Worm (Caenorhabditis elegans): Measurements from ENCODE around the gene F14D2.5.

DNA sequence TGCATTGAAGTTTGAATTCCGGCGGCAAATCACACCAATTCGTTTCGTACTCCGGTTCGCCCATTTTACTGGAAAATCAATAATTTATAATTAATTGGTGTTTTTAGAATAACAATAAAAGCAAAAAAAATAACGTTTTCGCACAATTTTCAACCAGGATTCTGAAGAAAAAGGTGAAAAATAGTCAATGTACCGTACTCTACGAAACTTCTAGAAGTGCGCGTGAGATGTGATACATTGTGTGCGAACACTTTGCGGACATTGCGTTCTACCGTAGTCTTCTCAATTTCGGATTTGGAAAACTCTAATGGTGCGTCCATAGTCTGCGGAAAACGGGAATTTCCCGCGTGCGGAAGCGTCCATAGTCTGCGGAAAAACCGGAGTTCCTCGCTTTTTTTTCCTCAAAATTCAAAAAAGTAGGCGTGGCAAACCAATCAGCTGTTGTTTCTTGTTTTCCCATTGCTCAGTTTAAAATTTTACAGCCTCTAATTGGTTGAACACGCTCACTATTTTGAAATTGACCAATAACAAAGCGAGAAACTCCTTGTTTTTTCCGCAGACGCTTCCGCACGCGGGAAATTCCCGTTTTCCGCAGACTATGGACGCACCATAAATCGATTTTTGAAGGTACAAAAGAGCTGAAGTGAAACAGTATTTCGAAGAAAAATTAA is 7.7 kb downstream of the F14D2.5 start, which contains the start of the genes F14D2.14 and bath-29:
- no peak for TF ChIP-seq ztf-11 (tag; optimal IDR thresholded peaks at IDR 0.05)
- no peak for TF ChIP-seq sea-2 (GFP tag; optimal IDR thresholded peaks at IDR 0.05)
- TF ChIP-seq nhr-28 (tag; optimal IDR thresholded peaks at IDR 0.05), result no peak
- TF ChIP-seq nhr-67 (tag; optimal IDR thresholded peaks at IDR 0.05), result no peak
- TF ChIP-seq nhr-76 (tag; optimal IDR thresholded peaks at IDR 0.05), result no peak
- TF ChIP-seq zag-1 (tag; optimal IDR thresholded peaks at IDR 0.05), result no peak
- no peak for TF ChIP-seq elt-3 (tag; optimal IDR thresholded peaks at IDR 0.05)
- no peak for TF ChIP-seq pqm-1 (tag; optimal IDR thresholded peaks at IDR 0.05)
- TF ChIP-seq nhr-23 (tag; optimal IDR thresholded peaks at IDR 0.05), result no peak
- no peak for TF ChIP-seq lin-39 (tag; optimal IDR thresholded peaks at IDR 0.05)
